Worm (Caenorhabditis elegans) whole organism, late embryonic: ENCODE results near the gene sucl-1.

Experiments used
- K02D7.2 ChIP-seq: sonication (generic microtip); optimal IDR thresholded peaks from 2 replicates; lab custom pipeline; 2017; ENCODE audit warnings: mild to moderate bottlenecking, missing genetic modification characterization, missing compliant biosample characterization
- K09A11.1 ChIP-seq: sonication (generic microtip); optimal IDR thresholded peaks from 2 replicates; lab custom pipeline; 2017; ENCODE audit warnings: antibody characterized with exemption, mild to moderate bottlenecking, missing genetic modification characterization, missing compliant biosample characterization; ENCODE audit not compliant: insufficient read depth
- ama-1 ChIP-seq: fragments of 150-350 bp; optimal IDR thresholded peaks from 2 replicates; lab custom pipeline; 2014
- ceh-14 ChIP-seq: sonication (generic microtip); optimal IDR thresholded peaks from 2 replicates; lab custom pipeline; 2016; ENCODE audit warnings: missing genotype, missing genetic modification characterization, missing compliant biosample characterization
- ceh-18 ChIP-seq: sonication (generic microtip); optimal IDR thresholded peaks from 2 replicates; lab custom pipeline; 2016; ENCODE audit warnings: missing genetic modification characterization, missing compliant biosample characterization
- ceh-19 ChIP-seq: fragments of 200-800 bp; sonication (Bioruptor generic); optimal IDR thresholded peaks from 2 replicates; lab custom pipeline; 2018; ENCODE audit warnings: mild to moderate bottlenecking, missing genetic modification characterization, missing compliant biosample characterization
- ceh-31 ChIP-seq: sonication (generic microtip); optimal IDR thresholded peaks from 2 replicates; lab custom pipeline; 2016; ENCODE audit warnings: missing genetic modification characterization, missing compliant biosample characterization
- ets-4 ChIP-seq: sonication (generic microtip); optimal IDR thresholded peaks from 2 replicates; lab custom pipeline; 2016; ENCODE audit warnings: missing genetic modification characterization, missing compliant biosample characterization
- lin-11 ChIP-seq: fragments of 200-800 bp; sonication (Bioruptor generic); optimal IDR thresholded peaks from 2 replicates; lab custom pipeline; 2018; ENCODE audit warnings: mild to moderate bottlenecking, missing genetic modification characterization, missing compliant biosample characterization
- ref-2 ChIP-seq: sonication (generic microtip); optimal IDR thresholded peaks from 2 replicates; lab custom pipeline; 2016; ENCODE audit warnings: missing genetic modification characterization, missing compliant biosample characterization
- sox-4 ChIP-seq: sonication (generic microtip); optimal IDR thresholded peaks from 2 replicates; lab custom pipeline; 2017; ENCODE audit warnings: mild to moderate bottlenecking, missing genetic modification characterization, inconsistent platforms, missing compliant biosample characterization
- unc-55 ChIP-seq: sonication (generic microtip); optimal IDR thresholded peaks from 2 replicates; lab custom pipeline; 2017; ENCODE audit warnings: missing biosample characterization, missing genetic modification reagents, missing genetic modification characterization

- TF ChIP-seq sox-4 (tag; lab: Kevin White, UChicago) (no peak), ama-1 (lab: Kevin White, UChicago) (no peak), ceh-19 (GFP tag; lab: Kevin White, UChicago) (no peak), ets-4 (tag; lab: Kevin White, UChicago) (no peak), ref-2 (tag; lab: Kevin White, UChicago) (no peak), K02D7.2 (tag; lab: Kevin White, UChicago) (no peak), K09A11.1 (tag; lab: Kevin White, UChicago) (no peak), ceh-14 (tag; lab: Kevin White, UChicago) (no peak), unc-55 (no peak), lin-11 (tag; lab: Kevin White, UChicago) (no peak), ceh-31 (no peak), ceh-18 (no peak)
Measured at ce11 chrX:14757641-14758220, 3.9 kb downstream of the sucl-1 start.
